Fruit fly (Drosophila melanogaster): Measurements from ENCODE around the gene Dph1.

Dph1 gene

DNA sequence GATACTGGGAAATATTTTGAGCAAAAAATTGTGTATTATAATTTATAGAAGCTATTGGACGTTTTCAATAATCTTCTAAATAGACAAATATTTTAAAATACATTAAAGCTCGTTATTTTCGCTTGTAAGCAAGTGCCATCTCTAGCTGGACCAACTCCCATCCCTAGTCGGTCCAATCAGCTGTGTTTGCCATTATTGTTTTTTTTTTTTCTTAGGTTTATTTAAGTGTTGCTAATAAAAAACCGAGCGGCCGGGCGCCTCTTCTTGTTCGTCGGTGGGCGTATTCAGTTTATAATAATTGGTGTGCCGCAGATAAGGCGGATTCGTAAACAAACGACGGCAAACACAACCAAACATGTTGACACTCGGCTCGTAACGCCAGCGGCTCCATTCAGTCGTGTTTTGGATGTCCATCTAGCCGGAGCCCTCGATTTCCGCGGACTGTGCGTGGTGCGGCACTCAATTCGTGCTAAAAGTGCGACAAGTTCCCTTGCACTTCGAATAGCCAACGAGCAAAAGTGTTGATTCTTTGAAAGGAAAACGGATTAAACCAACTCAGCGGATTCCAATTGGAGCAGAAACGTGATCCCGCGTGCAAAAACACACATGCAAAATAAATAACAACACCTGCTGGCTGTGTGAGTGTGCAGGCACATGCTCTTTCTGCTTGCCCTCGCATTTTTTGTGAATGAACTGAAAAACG lies 12.8 kb downstream of the Dph1 start, which contains the start of gene Sugb (continued):
- no peak for TF ChIP-seq ERR (GFP tag; optimal IDR thresholded peaks at IDR 0.05)
- no peak for TF ChIP-seq tio (GFP tag; optimal IDR thresholded peaks at IDR 0.05)
- peak; percentile 35; the same call in 1 of the 2 replicates for TF ChIP-seq Awh (GFP tag; IDR thresholded peaks at IDR 0.05)
- no peak for TF ChIP-seq CG16815 (GFP tag; optimal IDR thresholded peaks at IDR 0.05)
- TF ChIP-seq ase (GFP tag; IDR thresholded peaks at IDR 0.05) = no peak
- peak; percentile 60 for TF ChIP-seq Abd-B (GFP tag; optimal IDR thresholded peaks at IDR 0.05)
- TF ChIP-seq chm (GFP tag; IDR thresholded peaks at IDR 0.05) = no peak
- TF ChIP-seq CG17802 (tag; optimal IDR thresholded peaks at IDR 0.05) = no peak
- peak; percentile 60 to 68 for TF ChIP-seq Pdp1 (GFP tag; optimal IDR thresholded peaks at IDR 0.05)
- peak; percentile 65 for TF ChIP-seq CG12299 (tag; optimal IDR thresholded peaks at IDR 0.05)
- TF ChIP-seq Rfx (GFP tag; IDR thresholded peaks at IDR 0.05) = peak; percentile 87; the same call in 1 of the 2 replicates
- TF ChIP-seq Spps (tag; optimal IDR thresholded peaks at IDR 0.05) = no peak
- no peak for TF ChIP-seq CG10321 (GFP tag; IDR thresholded peaks at IDR 0.05)
- TF ChIP-seq CG3995 (GFP tag; optimal IDR thresholded peaks at IDR 0.05) = no peak
- TF ChIP-seq CG31388 (GFP tag; optimal IDR thresholded peaks at IDR 0.05) = no peak
- TF ChIP-seq eve (GFP tag; optimal IDR thresholded peaks at IDR 0.05) = no peak
- no peak for TF ChIP-seq pan (optimal IDR thresholded peaks at IDR 0.05)
- peak in 1 of 2 experiments; percentile 53 for TF ChIP-seq pan (GFP tag; optimal IDR thresholded peaks at IDR 0.05 in 1 of 2, IDR thresholded peaks at IDR 0.05 in 1 of 2)
- no peak for TF ChIP-seq grn (GFP tag; optimal IDR thresholded peaks at IDR 0.05)
- TF ChIP-seq amos (GFP tag; IDR thresholded peaks at IDR 0.05; ENCODE audit: partially characterized antibody) = peak; percentile 65; the same call in 1 of the 2 replicates
- peak; percentile 91 for TF ChIP-seq CG2120 (GFP tag; optimal IDR thresholded peaks at IDR 0.05)
- TF ChIP-seq sisA (GFP tag; IDR thresholded peaks at IDR 0.05) = no peak; the same call in 1 of the 2 replicates
- no peak for TF ChIP-seq wor (GFP tag; IDR thresholded peaks at IDR 0.05)
- TF ChIP-seq tna (GFP tag; IDR thresholded peaks at IDR 0.05; ENCODE audit: partially characterized antibody) = no peak
- TF ChIP-seq CG18599 (GFP tag; optimal IDR thresholded peaks at IDR 0.05) = peak; percentile 83
- no peak for TF ChIP-seq CG9932 (GFP tag; IDR thresholded peaks at IDR 0.05)
- TF ChIP-seq Dip2 (GFP tag; IDR thresholded peaks at IDR 0.05) = no peak
- TF ChIP-seq CG18262 (tag; optimal IDR thresholded peaks at IDR 0.05) = peak; percentile 24
- peak; percentile 66 for TF ChIP-seq CG11504 (tag; optimal IDR thresholded peaks at IDR 0.05)
- no peak for TF ChIP-seq CG31365 (tag; optimal IDR thresholded peaks at IDR 0.05)
- peak; percentile 62 for TF ChIP-seq HLH3B (GFP tag; IDR thresholded peaks at IDR 0.05)
- no peak for TF ChIP-seq TFAM (GFP tag; optimal IDR thresholded peaks at IDR 0.05)
- TF ChIP-seq stwl (tag; optimal IDR thresholded peaks at IDR 0.05) = no peak
- peak; percentile 59 for TF ChIP-seq CG1233 (GFP tag; optimal IDR thresholded peaks at IDR 0.05)
- TF ChIP-seq sima (GFP tag; optimal IDR thresholded peaks at IDR 0.05) = no peak
- TF ChIP-seq CG17328 (GFP tag; IDR thresholded peaks at IDR 0.05) = peak; percentile 62
- TF ChIP-seq Six4 (GFP tag; optimal IDR thresholded peaks at IDR 0.05) = no peak
- TF ChIP-seq nom (GFP tag; optimal IDR thresholded peaks at IDR 0.05) = peak; percentile 58
- TF ChIP-seq phol (tag; optimal IDR thresholded peaks at IDR 0.05) = peak; percentile 27
- TF ChIP-seq run (tag; optimal IDR thresholded peaks at IDR 0.05) = peak; percentile 26
- TF ChIP-seq CG4424 (GFP tag; optimal IDR thresholded peaks at IDR 0.05) = peak; percentile 15
- no peak for TF ChIP-seq mld (GFP tag; IDR thresholded peaks at IDR 0.05; ENCODE audit: partially characterized antibody)
- TF ChIP-seq D19A (tag; optimal IDR thresholded peaks at IDR 0.05) = peak; percentile 19
- peak; percentile 69 for TF ChIP-seq CG12391 (tag; optimal IDR thresholded peaks at IDR 0.05)
- peak; percentile 41 for TF ChIP-seq Chrac-16 (GFP tag; optimal IDR thresholded peaks at IDR 0.05)
- peak; percentile 61 for TF ChIP-seq CG13296 (GFP tag; optimal IDR thresholded peaks at IDR 0.05)
- peak; percentile 61 for TF ChIP-seq CG11723 (GFP tag; optimal IDR thresholded peaks at IDR 0.05)
- TF ChIP-seq CG10366 (GFP tag; IDR thresholded peaks at IDR 0.05) = peak; percentile 40; the same call in 1 of the 2 replicates
- no peak for TF ChIP-seq MTF-1 (GFP tag; optimal IDR thresholded peaks at IDR 0.05; ENCODE audit: borderline replicate concordance)

All from whole organism, embryonic.